ENCODE assay signal across 1 fruit fly cellular context in genomic region chr2L:5237175-5237753, dm6.
TF ChIP-seq lines count a peak whose summit lies in the region.

No protein-coding gene starts in this region.

TF ChIP-seq in whole organism, embryonic, 481 proteins besides CTCF, POLR2A, EP300 and RAD21 (continued from another document):
- TF ChIP-seq oc (tag; optimal IDR thresholded peaks at IDR 0.05; lab: Kevin White, UChicago) (no peak), CG10267 (tag; optimal IDR thresholded peaks at IDR 0.05; lab: Kevin White, UChicago) (peak; percentile 8), CoRest (tag; optimal IDR thresholded peaks at IDR 0.05; lab: Kevin White, UChicago) (no peak), CG1602 (GFP tag; optimal IDR thresholded peaks at IDR 0.05; lab: Kevin White, UChicago) (no peak), Dfd (GFP tag; optimal IDR thresholded peaks at IDR 0.05; lab: Kevin White, UChicago) (no peak), MBD-R2 (GFP tag; IDR thresholded peaks at IDR 0.05; lab: Robert Waterston, UW) (no peak), CG10543 (GFP tag; optimal IDR thresholded peaks at IDR 0.05; lab: Kevin White, UChicago) (no peak), CG16863 (GFP tag; optimal IDR thresholded peaks at IDR 0.05; lab: Kevin White, UChicago) (no peak), Lpt (GFP tag; optimal IDR thresholded peaks at IDR 0.05; lab: Kevin White, UChicago) (no peak), Sry-δ (GFP tag; optimal IDR thresholded peaks at IDR 0.05; lab: Kevin White, UChicago) (no peak), E2f1 (GFP tag; IDR thresholded peaks at IDR 0.05; lab: Robert Waterston, UW) (no peak), CG1832 (GFP tag; optimal IDR thresholded peaks at IDR 0.05; lab: Kevin White, UChicago) (no peak), BEAF-32 (GFP tag; optimal IDR thresholded peaks at IDR 0.05; lab: Kevin White, UChicago) (no peak), PHDP (tag; optimal IDR thresholded peaks at IDR 0.05; lab: Kevin White, UChicago) (peak; percentile 24), CG15479 (GFP tag; optimal IDR thresholded peaks at IDR 0.05; lab: Kevin White, UChicago) (peak; percentile 87), zfh1 (GFP tag; IDR thresholded peaks at IDR 0.05; lab: Robert Waterston, UW) (0 out of 3 replicates have a peak, but pooled peaks have one; percentile 32), CG13624 (GFP tag; optimal IDR thresholded peaks at IDR 0.05; lab: Kevin White, UChicago) (peak; percentile 20), Rfx (GFP tag; IDR thresholded peaks at IDR 0.05; lab: Robert Waterston, UW) (peak; percentile 14; the same call in 1 of the 2 replicates), h (optimal IDR thresholded peaks at IDR 0.05; lab: Kevin White, UChicago) (no peak), CG33557 (GFP tag; optimal IDR thresholded peaks at IDR 0.05; lab: Kevin White, UChicago) (no peak), CG12219 (GFP tag; optimal IDR thresholded peaks at IDR 0.05; lab: Kevin White, UChicago) (peak; percentile 39), inv (GFP tag; IDR thresholded peaks at IDR 0.05; lab: Robert Waterston, UW; ENCODE audit: partially characterized antibody) (no peak), pho (GFP tag; optimal IDR thresholded peaks at IDR 0.05; lab: Kevin White, UChicago) (no peak), CG31441 (GFP tag; IDR thresholded peaks at IDR 0.05; lab: Robert Waterston, UW) (no peak), hth (optimal IDR thresholded peaks at IDR 0.05; lab: Kevin White, UChicago) (no peak), Kr (GFP tag; optimal IDR thresholded peaks at IDR 0.05; lab: Kevin White, UChicago) (no peak), tio (GFP tag; optimal IDR thresholded peaks at IDR 0.05; lab: Kevin White, UChicago) (no peak), bbx (GFP tag; IDR thresholded peaks at IDR 0.05; lab: Robert Waterston, UW; ENCODE audit: partially characterized antibody) (peak; percentile 46; the same call in 1 of the 2 replicates), pnt (GFP tag; optimal IDR thresholded peaks at IDR 0.05; lab: Kevin White, UChicago) (no peak), CG7839 (tag; optimal IDR thresholded peaks at IDR 0.05; lab: Kevin White, UChicago) (no peak), CG8478 (optimal IDR thresholded peaks at IDR 0.05; lab: Kevin White, UChicago) (no peak), zen2 (GFP tag; IDR thresholded peaks at IDR 0.05; lab: Robert Waterston, UW; ENCODE audit: partially characterized antibody) (peak; percentile 79), CG5953 (GFP tag; IDR thresholded peaks at IDR 0.05; lab: Robert Waterston, UW) (no peak), exex (tag; optimal IDR thresholded peaks at IDR 0.05; lab: Kevin White, UChicago) (no peak), Nf-YC (tag; optimal IDR thresholded peaks at IDR 0.05; lab: Kevin White, UChicago) (no peak), CG11085 (GFP tag; IDR thresholded peaks at IDR 0.05; lab: Robert Waterston, UW) (no peak), maf-S (GFP tag; optimal IDR thresholded peaks at IDR 0.05; lab: Kevin White, UChicago) (no peak), sim (GFP tag; IDR thresholded peaks at IDR 0.05; lab: Robert Waterston, UW) (peak; percentile 74), CG11560 (tag; IDR thresholded peaks at IDR 0.05; lab: Robert Waterston, UW) (no peak), sd (tag; optimal IDR thresholded peaks at IDR 0.05; lab: Kevin White, UChicago) (peak; percentile 9), vvl (GFP tag; IDR thresholded peaks at IDR 0.05; lab: Robert Waterston, UW) (peak; percentile 54; the same call in 1 of the 2 replicates), amos (GFP tag; IDR thresholded peaks at IDR 0.05; lab: Robert Waterston, UW; ENCODE audit: partially characterized antibody) (peak; percentile 10; the same call in 1 of the 2 replicates), insv (GFP tag; optimal IDR thresholded peaks at IDR 0.05; lab: Kevin White, UChicago) (no peak), HLHmδ (GFP tag; optimal IDR thresholded peaks at IDR 0.05; lab: Kevin White, UChicago) (peak; percentile 90), YL-1 (GFP tag; optimal IDR thresholded peaks at IDR 0.05; lab: Kevin White, UChicago) (no peak), zf30C (GFP tag; optimal IDR thresholded peaks at IDR 0.05; lab: Kevin White, UChicago) (no peak), ranshi (GFP tag; IDR thresholded peaks at IDR 0.05; lab: Robert Waterston, UW) (no peak; the same call in 1 of the 2 replicates), dysf (GFP tag; IDR thresholded peaks at IDR 0.05; lab: Robert Waterston, UW) (no peak), gcm2 (GFP tag; optimal IDR thresholded peaks at IDR 0.05; lab: Kevin White, UChicago) (no peak), Fer1 (GFP tag; optimal IDR thresholded peaks at IDR 0.05; lab: Kevin White, UChicago) (peak; percentile 42), tna (GFP tag; IDR thresholded peaks at IDR 0.05; lab: Robert Waterston, UW; ENCODE audit: partially characterized antibody) (no peak), nom (GFP tag; optimal IDR thresholded peaks at IDR 0.05; lab: Kevin White, UChicago) (peak; percentile 61), sob (GFP tag; IDR thresholded peaks at IDR 0.05; lab: Robert Waterston, UW) (peak; percentile 32; the same call in 1 of the 2 replicates), Elba2 (GFP tag; optimal IDR thresholded peaks at IDR 0.05; lab: Kevin White, UChicago) (no peak), Oli (tag; optimal IDR thresholded peaks at IDR 0.05; lab: Kevin White, UChicago) (no peak), CG18764 (GFP tag; optimal IDR thresholded peaks at IDR 0.05; lab: Kevin White, UChicago) (no peak), Stat92E (GFP tag; optimal IDR thresholded peaks at IDR 0.05; lab: Kevin White, UChicago) (peak in 1 of 3 experiments; percentile 32), Mes4 (GFP tag; optimal IDR thresholded peaks at IDR 0.05; lab: Kevin White, UChicago) (no peak), bab2 (GFP tag; optimal IDR thresholded peaks at IDR 0.05; lab: Kevin White, UChicago) (no peak), CG12071 (GFP tag; optimal IDR thresholded peaks at IDR 0.05; lab: Kevin White, UChicago) (peak; percentile 11), repo (GFP tag; optimal IDR thresholded peaks at IDR 0.05; lab: Kevin White, UChicago) (no peak), chm (GFP tag; IDR thresholded peaks at IDR 0.05; lab: Robert Waterston, UW) (peak; percentile 85), stwl (tag; optimal IDR thresholded peaks at IDR 0.05; lab: Kevin White, UChicago) (no peak), gsb (GFP tag; IDR thresholded peaks at IDR 0.05; lab: Robert Waterston, UW) (no peak), Ets65A (GFP tag; lab: Kevin White, UChicago) (no peak), Asciz (GFP tag; optimal IDR thresholded peaks at IDR 0.05; lab: Kevin White, UChicago) (peak; percentile 33), CG10959 (GFP tag; IDR thresholded peaks at IDR 0.05; lab: Robert Waterston, UW) (no peak), HLH54F (GFP tag; optimal IDR thresholded peaks at IDR 0.05; lab: Kevin White, UChicago) (no peak), CG17568 (GFP tag; optimal IDR thresholded peaks at IDR 0.05; lab: Kevin White, UChicago) (peak; percentile 51), CG42726 (GFP tag; IDR thresholded peaks at IDR 0.05; lab: Robert Waterston, UW; ENCODE audit: partially characterized antibody) (no peak), Xbp1 (GFP tag; optimal IDR thresholded peaks at IDR 0.05; lab: Kevin White, UChicago) (no peak), nmo (GFP tag; optimal IDR thresholded peaks at IDR 0.05; lab: Kevin White, UChicago) (no peak), CG8290 (GFP tag; optimal IDR thresholded peaks at IDR 0.05; lab: Kevin White, UChicago) (no peak), CG8290 (tag; optimal IDR thresholded peaks at IDR 0.05; lab: Kevin White, UChicago) (peak in 1 of 2 experiments; percentile 46), unc-4 (GFP tag; IDR thresholded peaks at IDR 0.05; lab: Robert Waterston, UW; ENCODE audit: partially characterized antibody) (peak; percentile 66), psq (GFP tag; optimal IDR thresholded peaks at IDR 0.05; lab: Kevin White, UChicago) (no peak), danr (GFP tag; IDR thresholded peaks at IDR 0.05; lab: Robert Waterston, UW) (no peak), CG8924 (tag; optimal IDR thresholded peaks at IDR 0.05; lab: Kevin White, UChicago) (peak; percentile 17), CG31388 (GFP tag; optimal IDR thresholded peaks at IDR 0.05; lab: Kevin White, UChicago) (no peak), CG3726 (GFP tag; IDR thresholded peaks at IDR 0.05; lab: Robert Waterston, UW) (no peak), CG3847 (GFP tag; IDR thresholded peaks at IDR 0.05; lab: Robert Waterston, UW) (no peak), pzg (GFP tag; optimal IDR thresholded peaks at IDR 0.05; lab: Kevin White, UChicago) (no peak), Chrac-16 (GFP tag; optimal IDR thresholded peaks at IDR 0.05; lab: Kevin White, UChicago) (no peak), Gug (GFP tag; IDR thresholded peaks at IDR 0.05; lab: Robert Waterston, UW) (no peak), lilli (GFP tag; optimal IDR thresholded peaks at IDR 0.05; lab: Kevin White, UChicago) (peak; percentile 10), CG9932 (GFP tag; IDR thresholded peaks at IDR 0.05; lab: Robert Waterston, UW) (no peak), Doc2 (GFP tag; IDR thresholded peaks at IDR 0.05; lab: Robert Waterston, UW) (no peak), Blimp-1 (GFP tag; optimal IDR thresholded peaks at IDR 0.05; lab: Kevin White, UChicago) (no peak), salm (tag; optimal IDR thresholded peaks at IDR 0.05; lab: Kevin White, UChicago) (no peak), CG10274 (GFP tag; optimal IDR thresholded peaks at IDR 0.05; lab: Kevin White, UChicago) (no peak), CG15514 (GFP tag; optimal IDR thresholded peaks at IDR 0.05; lab: Kevin White, UChicago) (peak; percentile 16), gce (GFP tag; IDR thresholded peaks at IDR 0.05; lab: Robert Waterston, UW) (0 out of 3 replicates have a peak, but pooled peaks have one; percentile 49), onecut (GFP tag; IDR thresholded peaks at IDR 0.05; lab: Robert Waterston, UW) (peak; percentile 52; the same call in 1 of the 2 replicates), B-H2 (GFP tag; optimal IDR thresholded peaks at IDR 0.05; lab: Kevin White, UChicago) (no peak), grn (GFP tag; optimal IDR thresholded peaks at IDR 0.05; lab: Kevin White, UChicago) (peak; percentile 96), ara (GFP tag; IDR thresholded peaks at IDR 0.05; lab: Robert Waterston, UW) (no peak), vfl (GFP tag; optimal IDR thresholded peaks at IDR 0.05; lab: Kevin White, UChicago) (peak; percentile 13), Atf6 (GFP tag; IDR thresholded peaks at IDR 0.05; lab: Robert Waterston, UW) (0 out of 2 replicates have a peak, but pooled peaks have one; percentile 24), Gsc (GFP tag; IDR thresholded peaks at IDR 0.05; lab: Robert Waterston, UW) (no peak), CG6254 (GFP tag; optimal IDR thresholded peaks at IDR 0.05; lab: Kevin White, UChicago) (peak; percentile 36), CG7963 (GFP tag; IDR thresholded peaks at IDR 0.05; lab: Robert Waterston, UW; ENCODE audit: partially characterized antibody) (no peak), dpn (GFP tag; optimal IDR thresholded peaks at IDR 0.05; lab: Kevin White, UChicago) (no peak), cad (GFP tag; optimal IDR thresholded peaks at IDR 0.05; lab: Kevin White, UChicago) (peak; percentile 11), CG15601 (tag; optimal IDR thresholded peaks at IDR 0.05; lab: Kevin White, UChicago) (peak; percentile 36), Dref (GFP tag; IDR thresholded peaks at IDR 0.05; lab: Robert Waterston, UW) (no peak), pros (GFP tag; optimal IDR thresholded peaks at IDR 0.05; lab: Kevin White, UChicago) (peak; percentile 94), lov (optimal IDR thresholded peaks at IDR 0.05; lab: Kevin White, UChicago) (no peak), lov (GFP tag; IDR thresholded peaks at IDR 0.05; lab: Robert Waterston, UW) (no peak), TFAM (GFP tag; optimal IDR thresholded peaks at IDR 0.05; lab: Kevin White, UChicago) (no peak), CG10209 (GFP tag; optimal IDR thresholded peaks at IDR 0.05; lab: Kevin White, UChicago) (no peak), tll (GFP tag; optimal IDR thresholded peaks at IDR 0.05; lab: Kevin White, UChicago) (peak in 1 of 2 experiments; percentile 15), CG17385 (GFP tag; optimal IDR thresholded peaks at IDR 0.05; lab: Kevin White, UChicago) (peak; percentile 59), H15 (GFP tag; IDR thresholded peaks at IDR 0.05; lab: Robert Waterston, UW) (no peak), toy (GFP tag; IDR thresholded peaks at IDR 0.05; lab: Robert Waterston, UW) (no peak), Hand (GFP tag; optimal IDR thresholded peaks at IDR 0.05; lab: Kevin White, UChicago) (no peak), Dek (tag; optimal IDR thresholded peaks at IDR 0.05; lab: Kevin White, UChicago) (no peak), br (optimal IDR thresholded peaks at IDR 0.05; lab: Kevin White, UChicago) (no peak), sqz (GFP tag; optimal IDR thresholded peaks at IDR 0.05; lab: Kevin White, UChicago) (peak; percentile 99), pita (GFP tag; optimal IDR thresholded peaks at IDR 0.05; lab: Kevin White, UChicago) (no peak), pb (GFP tag; optimal IDR thresholded peaks at IDR 0.05; lab: Kevin White, UChicago) (no peak), grau (tag; optimal IDR thresholded peaks at IDR 0.05; lab: Kevin White, UChicago) (no peak), CG14667 (GFP tag; IDR thresholded peaks at IDR 0.05; lab: Robert Waterston, UW) (no peak), H2.0 (GFP tag; IDR thresholded peaks at IDR 0.05; lab: Robert Waterston, UW) (no peak), CG11093 (GFP tag; IDR thresholded peaks at IDR 0.05; lab: Robert Waterston, UW) (no peak), Dbx (GFP tag; IDR thresholded peaks at IDR 0.05; lab: Robert Waterston, UW) (peak; percentile 18; the same call in 1 of the 3 replicates), Dip3 (GFP tag; optimal IDR thresholded peaks at IDR 0.05; lab: Kevin White, UChicago) (no peak), Med (GFP tag; lab: Kevin White, UChicago) (peak; percentile 62), gfzf (GFP tag; optimal IDR thresholded peaks at IDR 0.05; lab: Kevin White, UChicago) (no peak), Aef1 (GFP tag; IDR thresholded peaks at IDR 0.05; lab: Robert Waterston, UW) (no peak)
